Worm (Caenorhabditis elegans) whole organism, L4 larva: ENCODE data around the gene C49C8.2.

Experiments
- F10B5.3 ChIP-seq: sonication (generic microtip); optimal IDR thresholded peaks from 2 replicates; lab custom pipeline; 2016; ENCODE audit warnings: mild to moderate bottlenecking, missing genetic modification characterization, missing compliant biosample characterization
- T20F7.1 ChIP-seq: fragments of 200-800 bp; sonication (Bioruptor generic); optimal IDR thresholded peaks from 2 replicates; lab custom pipeline; 2018; ENCODE audit warnings: mild to moderate bottlenecking, missing genetic modification characterization, missing compliant biosample characterization
- T26A8.4 ChIP-seq: fragments of 200-800 bp; sonication (Bioruptor generic); IDR thresholded peaks from 2 replicates; pipeline ENCODE4 v1.3.6; 2022; ENCODE audit warnings: missing genetic modification characterization, missing compliant biosample characterization
- Y5F2A.4 ChIP-seq: fragments of 200-800 bp; sonication (Bioruptor generic); optimal IDR thresholded peaks from 2 replicates; lab custom pipeline; 2018; ENCODE audit warnings: mild to moderate bottlenecking, missing genetic modification characterization, missing compliant biosample characterization
- ZK546.5 ChIP-seq, 2 experiments: sonication (generic microtip); optimal IDR thresholded peaks; 2 replicates each; lab custom pipeline; 2017; ENCODE audit warnings: missing biosample characterization in 2 of 2, missing genetic modification characterization in 2 of 2
- aha-1 ChIP-seq: fragments of 150-350 bp; peaks from one replicate; lab custom pipeline; 2014; ENCODE audit warnings: missing biosample characterization, missing genetic modification characterization
- ama-1 ChIP-seq: fragments of 150-350 bp; optimal IDR thresholded peaks from 2 replicates; lab custom pipeline; 2014; ENCODE audit warnings: inconsistent platforms, mixed read lengths
- ceh-32 ChIP-seq: sonication (generic microtip); optimal IDR thresholded peaks from 2 replicates; lab custom pipeline; 2016; ENCODE audit warnings: mild to moderate bottlenecking, missing genetic modification characterization, missing compliant biosample characterization; ENCODE audit not compliant: poor library complexity
- ceh-44 ChIP-seq: fragments of 200-800 bp; sonication (Bioruptor generic); IDR thresholded peaks from 2 replicates; pipeline ENCODE4 v1.3.6; 2022; ENCODE audit warnings: missing genetic modification reagents, missing genetic modification characterization, missing compliant biosample characterization
- ceh-82 ChIP-seq: sonication (generic microtip); optimal IDR thresholded peaks from 2 replicates; lab custom pipeline; 2017; ENCODE audit warnings: missing biosample characterization, missing genetic modification characterization
- ctbp-1 ChIP-seq: fragments of 200-800 bp; sonication (Bioruptor generic); IDR thresholded peaks from 2 replicates; pipeline ENCODE4 v1.3.6; 2022; ENCODE audit warnings: missing genetic modification reagents, missing genetic modification characterization, missing compliant biosample characterization
- daf-19 ChIP-seq: fragments of 200-800 bp; sonication (Bioruptor generic); conservative IDR thresholded peaks from 2 replicates; pipeline ENCODE4 v1.3.6; 2022; ENCODE audit warnings: missing genetic modification characterization, missing compliant biosample characterization
- dmd-6 ChIP-seq: fragments of 200-800 bp; sonication (Bioruptor generic); IDR thresholded peaks from 2 replicates; pipeline ENCODE4 v1.3.6; 2022; ENCODE audit warnings: missing genetic modification reagents, missing genetic modification characterization, missing compliant biosample characterization
- dmd-9 ChIP-seq: fragments of 200-800 bp; sonication (Bioruptor generic); IDR thresholded peaks from 2 replicates; pipeline ENCODE4 v1.3.6; 2022; ENCODE audit warnings: missing genetic modification reagents, missing genetic modification characterization, missing compliant biosample characterization
- dpl-1 ChIP-seq: fragments of 150-350 bp; optimal IDR thresholded peaks from 2 replicates; lab custom pipeline; 2014; ENCODE audit warnings: missing biosample characterization, missing genetic modification reagents, missing genetic modification characterization
- dve-1 ChIP-seq: sonication (generic microtip); optimal IDR thresholded peaks from 2 replicates; lab custom pipeline; 2017; ENCODE audit warnings: antibody characterized with exemption, mild to moderate bottlenecking, missing genetic modification characterization, missing compliant biosample characterization; ENCODE audit not compliant: insufficient read depth
- fkh-10 ChIP-seq: fragments of 150-350 bp; optimal IDR thresholded peaks from 2 replicates; lab custom pipeline; 2014; ENCODE audit warnings: missing biosample characterization, missing genetic modification reagents, missing genetic modification characterization
- gei-8 ChIP-seq: fragments of 200-800 bp; sonication (Bioruptor generic); optimal IDR thresholded peaks from 2 replicates; lab custom pipeline; 2018; ENCODE audit warnings: mild to moderate bottlenecking, missing genetic modification characterization, missing compliant biosample characterization
- hif-1 ChIP-seq, 2 experiments: sonication (generic microtip); optimal IDR thresholded peaks; 2 replicates each; lab custom pipeline; 2016 to 2017; ENCODE audit warnings: missing compliant biosample characterization in 2 of 2, missing genetic modification characterization in 2 of 2, missing genetic modification reagents in 2 of 2, missing genotype in 2 of 2, mild to moderate bottlenecking in 1 of 2
- hlh-11 ChIP-seq: fragments of 200-800 bp; sonication (Bioruptor generic); optimal IDR thresholded peaks from 2 replicates; lab custom pipeline; 2018; ENCODE audit warnings: mild to moderate bottlenecking, missing genetic modification characterization, missing compliant biosample characterization
- hlh-30 ChIP-seq: sonication (generic microtip); optimal IDR thresholded peaks from 2 replicates; lab custom pipeline; 2017; ENCODE audit warnings: antibody characterized with exemption, mild to moderate bottlenecking, missing genetic modification characterization, missing compliant biosample characterization; ENCODE audit not compliant: insufficient read depth
- hmg-1.1 ChIP-seq: fragments of 200-800 bp; sonication (Bioruptor generic); IDR thresholded peaks from 2 replicates; pipeline ENCODE4 v1.3.6; 2022; ENCODE audit warnings: missing genetic modification reagents, missing genetic modification characterization, missing compliant biosample characterization
- lin-15B ChIP-seq: fragments of 150-350 bp; sonication (generic microtip); optimal IDR thresholded peaks from 3 replicates; lab custom pipeline; 2014; ENCODE audit warnings: missing biosample characterization, missing genetic modification characterization
- lsy-2 ChIP-seq, 2 experiments: fragments of 150-350 bp in 1 of 2; sonication (generic microtip) in 1 of 2; optimal IDR thresholded peaks; 2 replicates each; lab custom pipeline; 2014 to 2017; ENCODE audit warnings: missing biosample characterization in 2 of 2, missing genetic modification characterization in 2 of 2
- madf-5 ChIP-seq, 2 experiments: fragments of 200-800 bp; sonication (Bioruptor generic); IDR thresholded peaks; 2 replicates each; pipeline ENCODE4 v1.3.6; 2022; ENCODE audit warnings: missing compliant biosample characterization in 2 of 2, missing genetic modification characterization in 2 of 2
- mep-1 ChIP-seq: fragments of 150-350 bp; sonication (generic microtip); optimal IDR thresholded peaks from 3 replicates; lab custom pipeline; 2014; ENCODE audit warnings: missing biosample characterization, missing genetic modification characterization
- mes-2 ChIP-seq: sonication (generic microtip); optimal IDR thresholded peaks from 2 replicates; lab custom pipeline; 2016; ENCODE audit warnings: missing genotype, mild to moderate bottlenecking, missing genetic modification characterization, missing compliant biosample characterization; ENCODE audit not compliant: poor library complexity, severe bottlenecking
- nhr-11 ChIP-seq: fragments of 150-350 bp; optimal IDR thresholded peaks from 2 replicates; lab custom pipeline; 2014; ENCODE audit warnings: missing biosample characterization, missing genetic modification characterization
- nhr-111 ChIP-seq: fragments of 200-800 bp; sonication (Bioruptor generic); optimal IDR thresholded peaks from 2 replicates; lab custom pipeline; 2018; ENCODE audit warnings: mild to moderate bottlenecking, missing genetic modification characterization, missing compliant biosample characterization
- nhr-237 ChIP-seq: sonication (generic microtip); optimal IDR thresholded peaks from 2 replicates; lab custom pipeline; 2017; ENCODE audit warnings: missing biosample characterization, missing genetic modification characterization
- nhr-48 ChIP-seq: sonication (generic microtip); optimal IDR thresholded peaks from 2 replicates; lab custom pipeline; 2016; ENCODE audit warnings: mild to moderate bottlenecking, missing genetic modification characterization, missing compliant biosample characterization
- nhr-6 ChIP-seq: fragments of 150-350 bp; optimal IDR thresholded peaks from 2 replicates; lab custom pipeline; 2014; ENCODE audit warnings: missing biosample characterization, missing genetic modification characterization
- rbr-2 ChIP-seq: sonication (generic microtip); optimal IDR thresholded peaks from 2 replicates; lab custom pipeline; 2016; ENCODE audit warnings: missing genotype, missing genetic modification characterization, missing compliant biosample characterization
- sdz-12 ChIP-seq: fragments of 200-800 bp; sonication (Bioruptor generic); optimal IDR thresholded peaks from 2 replicates; lab custom pipeline; 2018; ENCODE audit warnings: mild to moderate bottlenecking, missing genetic modification characterization, missing compliant biosample characterization
- set-16 ChIP-seq: fragments of 200-800 bp; sonication (Bioruptor generic); IDR thresholded peaks from 2 replicates; pipeline ENCODE4 v1.3.6; 2022; ENCODE audit warnings: missing genetic modification reagents, missing genetic modification characterization, missing compliant biosample characterization
- snpc-4 ChIP-seq: fragments of 150-350 bp; optimal IDR thresholded peaks from 2 replicates; lab custom pipeline; 2014; ENCODE audit warnings: missing biosample characterization, missing genetic modification characterization
- spr-3 ChIP-seq: fragments of 200-800 bp; sonication (Bioruptor generic); optimal IDR thresholded peaks from 2 replicates; lab custom pipeline; 2018; ENCODE audit warnings: mild to moderate bottlenecking, missing genetic modification characterization, missing compliant biosample characterization
- tag-97 ChIP-seq: fragments of 200-800 bp; sonication (Bioruptor generic); IDR thresholded peaks from 2 replicates; pipeline ENCODE4 v1.3.6; 2022; ENCODE audit warnings: missing genetic modification characterization, missing compliant biosample characterization
- unc-130 ChIP-seq: sonication (generic microtip); optimal IDR thresholded peaks from 2 replicates; lab custom pipeline; 2016; ENCODE audit warnings: missing genetic modification reagents, missing genetic modification characterization, missing compliant biosample characterization
- unc-39 ChIP-seq: sonication (generic microtip); optimal IDR thresholded peaks from 2 replicates; lab custom pipeline; 2017; ENCODE audit warnings: missing biosample characterization, missing genetic modification characterization
- unc-62 ChIP-seq, 3 experiments: fragments of 150-350 bp in 1 of 3; sonication (generic microtip); optimal IDR thresholded peaks in 2 of 3; peaks in 1 of 3; 1 replicate in 1 of 3; 2 replicates in 2 of 3; lab custom pipeline; 2014 to 2017; ENCODE audit warnings: missing biosample characterization in 3 of 3, missing genetic modification characterization in 3 of 3, missing genetic modification reagents in 3 of 3, missing genotype in 1 of 3
- zfp-2 ChIP-seq: sonication (generic microtip); optimal IDR thresholded peaks from 2 replicates; lab custom pipeline; 2016; ENCODE audit warnings: mild to moderate bottlenecking, missing genetic modification characterization, missing compliant biosample characterization
- zfp-3 ChIP-seq: fragments of 200-800 bp; sonication (Bioruptor generic); conservative IDR thresholded peaks from 2 replicates; pipeline ENCODE4 v1.3.6; 2022; ENCODE audit warnings: missing genetic modification reagents, missing genetic modification characterization, missing compliant biosample characterization
- zip-11 ChIP-seq: fragments of 200-800 bp; sonication (Bioruptor generic); IDR thresholded peaks from 2 replicates; pipeline ENCODE4 v1.3.6; 2022; ENCODE audit warnings: missing genetic modification characterization, missing compliant biosample characterization

C49C8.2 gene

DNA sequence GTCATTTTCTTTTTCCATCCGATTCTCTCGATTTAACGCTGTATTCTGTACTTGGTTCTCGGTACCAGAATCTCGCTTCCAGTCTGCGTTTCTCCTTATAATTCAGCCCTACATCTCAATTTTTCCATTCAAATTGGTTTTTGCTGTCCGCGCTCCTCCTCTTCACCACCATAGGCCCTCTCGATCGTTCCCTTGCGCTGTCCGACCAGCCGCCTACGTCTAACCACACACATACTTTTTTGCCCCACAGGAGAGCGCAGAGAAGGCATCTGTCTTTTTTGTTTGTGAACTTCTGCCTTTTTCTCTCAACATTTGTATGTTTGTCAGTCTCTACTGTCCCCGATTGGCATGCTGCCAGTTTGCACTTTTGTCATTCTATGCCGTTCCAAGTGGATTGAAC lies 23.6 kb upstream of the C49C8.2 start, which contains the start of gene F42A9.11 (continued):
- TF ChIP-seq dpl-1 (peak; percentile 9), nhr-111 (GFP tag; lab: Kevin White, UChicago) (no peak), spr-3 (GFP tag; lab: Kevin White, UChicago) (no peak), gei-8 (no peak)
- TF ChIP-seq, all 104 proteins: peak for 21

DNA sequence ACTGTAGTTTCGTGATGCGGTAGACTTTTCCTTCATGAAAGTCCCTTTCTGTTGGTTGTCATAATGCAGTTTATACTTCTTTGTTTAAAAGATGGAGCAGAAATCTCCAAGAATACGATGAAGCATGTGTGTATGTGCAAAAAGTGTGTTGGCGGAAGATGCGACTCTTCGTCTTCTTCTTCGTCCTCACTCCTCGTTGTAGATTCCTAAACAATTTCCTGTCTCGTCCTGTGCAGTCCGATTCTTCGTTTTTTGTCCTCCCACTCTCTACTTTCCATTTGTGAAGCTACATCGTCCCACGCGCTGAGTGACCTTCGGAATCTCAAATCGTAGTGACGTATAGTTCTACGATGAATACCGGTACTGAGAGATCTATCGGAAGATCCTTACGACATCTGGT lies 22.6 kb upstream of the C49C8.2 start:
- no peak for TF ChIP-seq lin-15B (tag; lab: Kevin White, UChicago)
- TF ChIP-seq F10B5.3 (tag; lab: Kevin White, UChicago) = no peak
- no peak for TF ChIP-seq tag-97
- TF ChIP-seq ceh-44 (GFP tag; lab: Robert Waterston, UW) = no peak
- TF ChIP-seq T20F7.1 (GFP tag; lab: Kevin White, UChicago) = no peak
- TF ChIP-seq zfp-3 = no peak
- no peak for TF ChIP-seq hif-1 (tag; optimal IDR thresholded peaks at IDR 0.05; lab: Kevin White, UChicago)
- TF ChIP-seq madf-5 (GFP tag; IDR thresholded peaks at IDR 0.05; lab: Robert Waterston, UW) = no peak

DNA sequence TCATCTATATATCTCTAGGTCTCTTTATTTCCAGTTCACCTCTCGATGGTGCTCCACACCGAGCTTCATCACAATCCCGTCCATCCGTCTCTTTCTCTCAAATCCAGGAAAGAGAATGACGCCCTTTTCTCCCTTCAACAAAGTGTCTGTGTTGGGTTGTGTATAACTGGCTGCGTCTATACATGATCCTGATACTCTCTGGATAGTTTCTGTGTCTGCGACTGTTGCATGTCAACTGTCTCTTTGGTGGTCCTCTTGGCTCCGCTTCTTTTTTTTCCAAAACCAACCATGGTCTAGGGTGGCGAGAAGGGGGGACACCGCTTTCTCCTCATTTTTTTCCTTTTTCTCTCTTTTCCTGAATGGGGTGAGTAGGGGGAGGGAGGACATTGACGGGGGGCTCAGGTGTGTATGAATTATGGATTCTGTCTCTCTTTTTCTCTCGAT lies 21.3 kb upstream of the C49C8.2 start:
- TF ChIP-seq mep-1 (tag; lab: Kevin White, UChicago) = peak; percentile 57
- peak; percentile 51 for TF ChIP-seq hlh-11 (tag; lab: Kevin White, UChicago)
- TF ChIP-seq unc-130 (GFP tag; lab: Kevin White, UChicago) = no peak
- no peak for TF ChIP-seq ama-1
- peak; percentile 95 for TF ChIP-seq aha-1 (tag; lab: Kevin White, UChicago)
- TF ChIP-seq nhr-48 (tag; lab: Kevin White, UChicago) = no peak
- TF ChIP-seq fkh-10 = peak; percentile 7
- TF ChIP-seq madf-5 (GFP tag; IDR thresholded peaks at IDR 0.05; lab: Robert Waterston, UW) = no peak
- no peak for TF ChIP-seq ZK546.5 (tag; optimal IDR thresholded peaks at IDR 0.05; lab: Kevin White, UChicago)
- TF ChIP-seq hmg-1.1 = peak; percentile 68
- TF ChIP-seq unc-62 (GFP tag; optimal IDR thresholded peaks at IDR 0.05 in 1 of 2; lab: Kevin White, UChicago) = peak in 1 of 2 experiments; percentile 96
- no peak for TF ChIP-seq unc-62 (tag; optimal IDR thresholded peaks at IDR 0.05; lab: Kevin White, UChicago)
- TF ChIP-seq sdz-12 = no peak
- TF ChIP-seq nhr-111 (GFP tag; lab: Kevin White, UChicago) = no peak
- peak; percentile 37; the same call in 1 of the 2 replicates for TF ChIP-seq set-16 (GFP tag; lab: Robert Waterston, UW)
- no peak for TF ChIP-seq zip-11
- no peak for TF ChIP-seq dmd-6
- TF ChIP-seq lsy-2 (tag; optimal IDR thresholded peaks at IDR 0.05; lab: Kevin White, UChicago) = peak; percentile 29 to 50
- TF ChIP-seq nhr-6 (tag; lab: Kevin White, UChicago) = no peak
- TF ChIP-seq snpc-4 (tag; lab: Kevin White, UChicago) = no peak
- TF ChIP-seq daf-19 (GFP tag; lab: Robert Waterston, UW) = no peak
- no peak for TF ChIP-seq ceh-44 (GFP tag; lab: Robert Waterston, UW)
- no peak for TF ChIP-seq dve-1 (tag; lab: Kevin White, UChicago)
- TF ChIP-seq dpl-1 = no peak
- peak; percentile 55; the same call in 1 of the 2 replicates for TF ChIP-seq ctbp-1
- TF ChIP-seq Y5F2A.4 = no peak
- TF ChIP-seq mes-2 (tag; lab: Kevin White, UChicago) = peak; percentile 14
- TF ChIP-seq rbr-2 = peak; percentile 50
- no peak for TF ChIP-seq zfp-3
- no peak for TF ChIP-seq ceh-32 (tag; lab: Kevin White, UChicago)
- TF ChIP-seq T26A8.4 (GFP tag; lab: Robert Waterston, UW) = no peak
- no peak for TF ChIP-seq unc-39 (tag; lab: Kevin White, UChicago)
- peak; percentile 33 for TF ChIP-seq hlh-30 (tag; lab: Kevin White, UChicago)
- TF ChIP-seq nhr-11 (tag; lab: Kevin White, UChicago) = peak; percentile 37
- no peak for TF ChIP-seq ceh-82 (tag; lab: Kevin White, UChicago)
- TF ChIP-seq zfp-2 (tag; lab: Kevin White, UChicago) = no peak
- no peak for TF ChIP-seq nhr-237 (tag; lab: Kevin White, UChicago)
- no peak for TF ChIP-seq dmd-9
